Worm (Caenorhabditis elegans) whole organism, L2 larva: ENCODE results near the gene Y46G5A.38.

ENCODE experiments used
- C34F6.9 ChIP-seq: fragments of 150-350 bp; optimal IDR thresholded peaks from 2 replicates; lab custom pipeline; 2014; ENCODE audit warnings: missing biosample characterization, missing genetic modification characterization
- F13H6.1 ChIP-seq: sonication (generic microtip); optimal IDR thresholded peaks from 2 replicates; lab custom pipeline; 2016; ENCODE audit warnings: missing genetic modification characterization, missing compliant biosample characterization
- R02D3.7 ChIP-seq: fragments of 150-350 bp; optimal IDR thresholded peaks from 2 replicates; lab custom pipeline; 2014; ENCODE audit warnings: missing biosample characterization, missing genetic modification characterization
- Y55F3AM.14 ChIP-seq: fragments of 200-800 bp; sonication (Bioruptor generic); optimal IDR thresholded peaks from 2 replicates; lab custom pipeline; 2018; ENCODE audit warnings: mild to moderate bottlenecking, missing genetic modification characterization, missing compliant biosample characterization
- ZK546.5 ChIP-seq: sonication (generic microtip); optimal IDR thresholded peaks from 2 replicates; lab custom pipeline; 2017; ENCODE audit warnings: missing biosample characterization, missing genetic modification characterization
- aly-2 ChIP-seq: fragments of 150-350 bp; optimal IDR thresholded peaks from 2 replicates; lab custom pipeline; 2014; ENCODE audit warnings: missing biosample characterization, missing genetic modification characterization
- ama-1 ChIP-seq: fragments of 150-350 bp; optimal IDR thresholded peaks from 2 replicates; lab custom pipeline; 2018; ENCODE audit warnings: inconsistent platforms
- blmp-1 ChIP-seq: sonication (generic microtip); optimal IDR thresholded peaks from 2 replicates; lab custom pipeline; 2017; ENCODE audit warnings: missing genetic modification characterization, mild to moderate bottlenecking, missing compliant biosample characterization, antibody characterized with exemption, moderate library complexity; ENCODE audit not compliant: insufficient read depth
- ceh-16 ChIP-seq: fragments of 150-350 bp; optimal IDR thresholded peaks from 2 replicates; lab custom pipeline; 2014; ENCODE audit warnings: missing biosample characterization, missing genetic modification characterization
- crh-2 ChIP-seq: sonication (generic microtip); optimal IDR thresholded peaks from 2 replicates; lab custom pipeline; 2017; ENCODE audit warnings: missing biosample characterization, missing genetic modification characterization
- egl-27 ChIP-seq: sonication (generic microtip); optimal IDR thresholded peaks from 3 replicates; lab custom pipeline; 2017; ENCODE audit warnings: missing biosample characterization, missing genetic modification reagents, missing genetic modification characterization
- elt-1 ChIP-seq: fragments of 150-350 bp; optimal IDR thresholded peaks from 2 replicates; lab custom pipeline; 2014; ENCODE audit warnings: missing biosample characterization, missing genetic modification characterization
- fos-1 ChIP-seq: fragments of 150-350 bp; optimal IDR thresholded peaks from 2 replicates; lab custom pipeline; 2014; ENCODE audit warnings: missing biosample characterization, missing genetic modification characterization
- gmeb-1 ChIP-seq: fragments of 150-350 bp; optimal IDR thresholded peaks from 2 replicates; lab custom pipeline; 2014; ENCODE audit warnings: missing biosample characterization, missing genetic modification characterization
- lin-11 ChIP-seq: fragments of 150-350 bp; sonication (generic microtip); optimal IDR thresholded peaks from 2 replicates; lab custom pipeline; 2014; ENCODE audit warnings: missing biosample characterization, missing genetic modification characterization, inconsistent platforms, mixed read lengths
- lin-13 ChIP-seq: fragments of 150-350 bp; optimal IDR thresholded peaks from 2 replicates; lab custom pipeline; 2014; ENCODE audit warnings: missing biosample characterization, missing genetic modification reagents, missing genetic modification characterization
- lin-39 ChIP-seq: fragments of 150-350 bp; optimal IDR thresholded peaks from 2 replicates; lab custom pipeline; 2014; ENCODE audit warnings: missing biosample characterization, missing genetic modification reagents, missing genetic modification characterization
- lsy-2 ChIP-seq, 2 experiments: fragments of 150-350 bp in 1 of 2; sonication (generic microtip) in 1 of 2; optimal IDR thresholded peaks; 2 replicates each; lab custom pipeline; 2014 to 2017; ENCODE audit warnings: missing biosample characterization in 2 of 2, missing genetic modification characterization in 2 of 2
- mab-5 ChIP-seq: fragments of 150-350 bp; optimal IDR thresholded peaks from 2 replicates; lab custom pipeline; 2014; ENCODE audit warnings: missing biosample characterization, missing genetic modification characterization
- mdl-1 ChIP-seq, 2 experiments: fragments of 150-350 bp in 1 of 2; sonication (generic microtip) in 1 of 2; optimal IDR thresholded peaks; 2 replicates each; lab custom pipeline; 2017; ENCODE audit warnings: missing biosample characterization in 2 of 2, missing genetic modification characterization in 2 of 2
- nhr-11 ChIP-seq: fragments of 150-350 bp; optimal IDR thresholded peaks from 2 replicates; lab custom pipeline; 2014; ENCODE audit warnings: missing biosample characterization, missing genetic modification characterization
- nhr-12 ChIP-seq: fragments of 150-350 bp; optimal IDR thresholded peaks from 2 replicates; lab custom pipeline; 2014; ENCODE audit warnings: missing biosample characterization, missing genetic modification characterization
- nhr-129 ChIP-seq: fragments of 150-350 bp; optimal IDR thresholded peaks from 2 replicates; lab custom pipeline; 2014; ENCODE audit warnings: missing biosample characterization, missing genetic modification characterization
- nhr-21 ChIP-seq: fragments of 150-350 bp; optimal IDR thresholded peaks from 2 replicates; lab custom pipeline; 2014; ENCODE audit warnings: missing biosample characterization, missing genetic modification characterization
- nhr-23 ChIP-seq: fragments of 150-350 bp; optimal IDR thresholded peaks from 2 replicates; lab custom pipeline; 2014; ENCODE audit warnings: missing biosample characterization, missing genetic modification reagents, missing genetic modification characterization
- nhr-237 ChIP-seq: fragments of 150-350 bp; optimal IDR thresholded peaks from 2 replicates; lab custom pipeline; 2014; ENCODE audit warnings: missing biosample characterization, missing genetic modification characterization
- nhr-25 ChIP-seq: fragments of 150-350 bp; sonication (generic microtip); optimal IDR thresholded peaks from 3 replicates; lab custom pipeline; 2014; ENCODE audit warnings: missing biosample characterization, missing genetic modification characterization
- nhr-6 ChIP-seq: fragments of 150-350 bp; optimal IDR thresholded peaks from 2 replicates; lab custom pipeline; 2014; ENCODE audit warnings: missing biosample characterization, missing genetic modification characterization
- nhr-77 ChIP-seq: fragments of 150-350 bp; optimal IDR thresholded peaks from 2 replicates; lab custom pipeline; 2014; ENCODE audit warnings: missing biosample characterization, missing genetic modification characterization
- skn-1 ChIP-seq: sonication (generic microtip); optimal IDR thresholded peaks from 2 replicates; lab custom pipeline; 2017; ENCODE audit warnings: missing biosample characterization, missing genetic modification characterization
- sma-3 ChIP-seq: sonication (generic microtip); optimal IDR thresholded peaks from 2 replicates; lab custom pipeline; 2016; ENCODE audit warnings: missing genetic modification reagents, missing genetic modification characterization, missing compliant biosample characterization
- snpc-4 ChIP-seq: fragments of 150-350 bp; optimal IDR thresholded peaks from 2 replicates; lab custom pipeline; 2014; ENCODE audit warnings: missing biosample characterization, missing genetic modification characterization
- unc-39 ChIP-seq: fragments of 150-350 bp; optimal IDR thresholded peaks from 2 replicates; lab custom pipeline; 2014; ENCODE audit warnings: missing biosample characterization, missing genetic modification characterization
- unc-62 ChIP-seq: fragments of 150-350 bp; optimal IDR thresholded peaks from 2 replicates; lab custom pipeline; 2014; ENCODE audit warnings: missing biosample characterization, missing genetic modification reagents, missing genetic modification characterization
- ztf-4 ChIP-seq: fragments of 150-350 bp; optimal IDR thresholded peaks from 2 replicates; lab custom pipeline; 2014; ENCODE audit warnings: missing biosample characterization, missing genetic modification characterization

Y46G5A.38 gene

ce11 chrII:12840057-12840456 lies 13.2 kb downstream of the Y46G5A.38 start, which contains the start of gene lgc-35:
TSS of gene lgc-35 (minus strand) at chrII:12840157.
- no peak for TF ChIP-seq lin-13
- TF ChIP-seq sma-3 (GFP tag; lab: Kevin White, UChicago) = no peak
- no peak for TF ChIP-seq ZK546.5 (tag; lab: Kevin White, UChicago)
- no peak for TF ChIP-seq unc-39
- no peak for TF ChIP-seq Y55F3AM.14 (GFP tag; lab: Kevin White, UChicago)
- TF ChIP-seq fos-1 (tag; lab: Kevin White, UChicago) = no peak
- no peak for TF ChIP-seq mdl-1 (tag; optimal IDR thresholded peaks at IDR 0.05; lab: Kevin White, UChicago)
- TF ChIP-seq nhr-23 = no peak
- TF ChIP-seq, all 48 proteins: peak for 0

DNA sequence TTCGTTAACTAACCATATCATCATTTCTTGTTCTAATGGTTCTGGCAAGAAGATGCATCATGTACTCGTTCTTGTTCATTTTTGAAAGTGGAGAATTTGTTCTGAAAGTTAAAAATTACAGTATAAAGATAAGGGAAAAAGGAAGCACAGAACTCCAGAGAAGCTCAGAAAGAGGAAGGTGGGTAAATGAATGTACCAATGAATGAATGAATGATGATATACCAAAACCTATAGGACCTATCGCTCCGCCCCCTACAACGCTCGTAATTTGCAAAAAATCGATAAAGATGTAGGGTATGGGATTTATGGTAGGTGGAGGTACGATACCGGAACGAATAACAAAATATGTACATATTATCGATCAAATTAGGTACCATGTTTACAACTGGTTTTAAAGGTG lies 20.9 kb downstream of the Y46G5A.38 start, which contains the start of gene pes-10:
pes-10 (minus strand) TSS at position 101 of the 400 bp plus-strand sequence.
- TF ChIP-seq blmp-1 (no peak), snpc-4 (tag; lab: Kevin White, UChicago) (no peak), C34F6.9 (no peak), nhr-25 (tag; lab: Kevin White, UChicago) (no peak)

- TF ChIP-seq egl-27 (no peak), Y55F3AM.14 (GFP tag; lab: Kevin White, UChicago) (no peak), mab-5 (tag; lab: Kevin White, UChicago) (no peak), nhr-237 (tag; lab: Kevin White, UChicago) (no peak), nhr-11 (no peak), nhr-129 (tag; lab: Kevin White, UChicago) (no peak), mdl-1 (tag; optimal IDR thresholded peaks at IDR 0.05; lab: Kevin White, UChicago) (no peak), R02D3.7 (no peak), ama-1 (lab: Kevin White, UChicago) (no peak), nhr-6 (tag; lab: Kevin White, UChicago) (no peak), crh-2 (tag; lab: Kevin White, UChicago) (no peak), nhr-12 (tag; lab: Kevin White, UChicago) (no peak), ceh-16 (tag; lab: Kevin White, UChicago) (no peak), aly-2 (tag; lab: Kevin White, UChicago) (no peak), nhr-23 (no peak), ztf-4 (tag; lab: Kevin White, UChicago) (no peak), elt-1 (tag; lab: Kevin White, UChicago) (no peak), unc-39 (no peak), gmeb-1 (tag; lab: Kevin White, UChicago) (no peak), sma-3 (GFP tag; lab: Kevin White, UChicago) (no peak)
These were observed 23.3 kb downstream of the Y46G5A.38 start, which contains the start of gene Y46G5A.28 for ce11 chrII:12850129-12850528. TSS of gene Y46G5A.28 (plus strand) at chrII:12850429.

DNA sequence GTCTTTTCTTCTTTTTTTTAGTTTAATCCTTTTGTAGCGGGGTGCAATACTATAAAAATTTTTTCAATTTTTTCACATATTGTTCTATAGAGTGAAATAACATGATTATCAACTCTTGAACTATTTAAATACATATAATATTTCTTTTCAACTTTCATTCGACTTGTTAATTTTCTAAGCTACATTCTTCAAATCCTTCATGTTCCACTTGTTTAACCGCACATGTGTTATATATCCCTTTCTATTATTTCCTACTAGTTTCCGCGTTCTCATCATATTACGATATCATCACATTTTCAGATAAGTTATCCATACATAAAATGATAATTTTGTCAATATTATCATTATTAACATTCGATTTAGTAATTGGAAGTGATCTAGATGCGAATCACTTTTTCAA lies 29.0 kb downstream of the Y46G5A.38 start, which contains the start of gene Y46G5A.29:
Y46G5A.29 (plus strand) TSS at position 301 of the 400 bp plus-strand sequence.
- TF ChIP-seq lin-11 (tag; lab: Kevin White, UChicago) (no peak), nhr-237 (tag; lab: Kevin White, UChicago) (no peak), F13H6.1 (tag; lab: Kevin White, UChicago) (no peak), nhr-129 (tag; lab: Kevin White, UChicago) (no peak), nhr-21 (no peak), nhr-77 (tag; lab: Kevin White, UChicago) (no peak), sma-3 (GFP tag; lab: Kevin White, UChicago) (no peak), lin-39 (tag; lab: Kevin White, UChicago) (no peak), snpc-4 (tag; lab: Kevin White, UChicago) (no peak), unc-62 (GFP tag; lab: Kevin White, UChicago) (no peak), lsy-2 (tag; optimal IDR thresholded peaks at IDR 0.05; lab: Kevin White, UChicago) (no peak), skn-1 (tag; lab: Kevin White, UChicago) (no peak), fos-1 (tag; lab: Kevin White, UChicago) (no peak), mab-5 (tag; lab: Kevin White, UChicago) (no peak), nhr-6 (tag; lab: Kevin White, UChicago) (no peak), nhr-11 (no peak), R02D3.7 (no peak), crh-2 (tag; lab: Kevin White, UChicago) (no peak), ama-1 (lab: Kevin White, UChicago) (no peak), gmeb-1 (tag; lab: Kevin White, UChicago) (no peak)
